Worm (Caenorhabditis elegans) whole organism, L4/young adult: ENCODE measurements around the gene F36A4.1.

Experiments used
- dao-5 ChIP-seq: sonication (generic microtip); optimal IDR thresholded peaks from 2 replicates; lab custom pipeline; 2016; ENCODE audit warnings: missing genotype, missing genetic modification characterization, moderate library complexity, missing compliant biosample characterization
- him-1 ChIP-seq: sonication (generic microtip); optimal IDR thresholded peaks from 2 replicates; lab custom pipeline; 2016; ENCODE audit warnings: missing genotype, missing genetic modification reagents, missing genetic modification characterization, missing compliant biosample characterization

ce11 chrIV:4264649-4265048, 7.6 kb upstream of the F36A4.1 start:
- TF ChIP-seq dao-5 (tag; lab: Kevin White, UChicago) (no peak), him-1 (tag; lab: Kevin White, UChicago) (no peak)
